Worm (Caenorhabditis elegans) whole organism, mixed stage, embryonic: ENCODE results near the gene C29F9.6.
"Not testable (repeated sequence)": the region's sequence is repeated elsewhere in the genome, so short reads cannot be mapped to it uniquely, and the experiment has no call there.

ENCODE experiments used
- M03D4.4 ChIP-seq: sonication (generic microtip); optimal IDR thresholded peaks from 2 replicates; lab custom pipeline; 2017; ENCODE audit warnings: mild to moderate bottlenecking, missing genetic modification characterization, missing compliant biosample characterization
- blmp-1 ChIP-seq: fragments of 150-350 bp; optimal IDR thresholded peaks from 2 replicates; lab custom pipeline; 2014; ENCODE audit warnings: missing biosample characterization, missing genetic modification characterization
- elt-1 ChIP-seq: sonication (generic microtip); optimal IDR thresholded peaks from 2 replicates; lab custom pipeline; 2017; ENCODE audit warnings: missing genetic modification characterization, mild to moderate bottlenecking, missing compliant biosample characterization, antibody characterized with exemption, moderate library complexity, borderline replicate concordance; ENCODE audit not compliant: insufficient read depth
- elt-3 ChIP-seq: fragments of 150-350 bp; optimal IDR thresholded peaks from 2 replicates; lab custom pipeline; 2014; ENCODE audit warnings: missing biosample characterization, missing genetic modification characterization
- lsy-2 ChIP-seq: fragments of 150-350 bp; optimal IDR thresholded peaks from 2 replicates; lab custom pipeline; 2014; ENCODE audit warnings: missing biosample characterization, missing genetic modification characterization
- mab-5 ChIP-seq: fragments of 150-350 bp; optimal IDR thresholded peaks from 2 replicates; lab custom pipeline; 2014; ENCODE audit warnings: missing biosample characterization, missing genetic modification characterization
- nhr-12 ChIP-seq: fragments of 150-350 bp; optimal IDR thresholded peaks from 2 replicates; lab custom pipeline; 2014; ENCODE audit warnings: missing biosample characterization, missing genetic modification characterization
- nhr-2 ChIP-seq: fragments of 150-350 bp; optimal IDR thresholded peaks from 2 replicates; lab custom pipeline; 2014; ENCODE audit warnings: missing biosample characterization, missing genetic modification characterization
- nhr-28 ChIP-seq: fragments of 150-350 bp; optimal IDR thresholded peaks from 2 replicates; lab custom pipeline; 2014; ENCODE audit warnings: missing biosample characterization, missing genetic modification characterization
- nhr-76 ChIP-seq: sonication (generic microtip); optimal IDR thresholded peaks from 2 replicates; lab custom pipeline; 2017; ENCODE audit warnings: missing biosample characterization, missing genetic modification characterization
- unc-62 ChIP-seq: fragments of 150-350 bp; optimal IDR thresholded peaks from 2 replicates; lab custom pipeline; 2014; ENCODE audit warnings: missing biosample characterization, missing genetic modification reagents, missing genetic modification characterization

DNA sequence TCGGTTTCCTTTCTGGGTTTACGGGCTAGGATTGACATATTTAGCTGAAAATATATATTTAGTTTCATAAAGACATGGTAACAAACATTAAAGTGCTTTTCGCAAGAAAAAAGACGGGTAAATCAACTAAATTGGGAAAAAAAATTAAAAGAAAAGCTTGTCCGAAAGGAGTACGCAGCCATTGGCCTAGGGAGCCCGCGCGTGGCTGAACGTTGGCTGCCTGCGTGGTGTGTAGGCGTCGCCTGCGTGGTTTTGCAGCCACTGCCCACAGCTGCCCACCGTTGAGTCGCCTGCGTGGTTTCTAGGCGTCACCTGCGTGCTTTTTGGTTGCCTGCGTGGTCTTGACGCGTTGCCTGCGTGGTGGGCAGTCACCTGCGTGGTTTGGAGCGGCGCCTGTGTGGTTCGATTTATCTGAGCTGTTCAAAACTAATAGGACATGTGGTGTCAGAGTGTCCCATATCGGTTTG lies 7.3 kb downstream of the C29F9.6 start, which contains the start of gene C29F9.12:
- not testable (repeated sequence) for TF ChIP-seq nhr-76 (tag; lab: Kevin White, UChicago); lsy-2 (tag; lab: Kevin White, UChicago); nhr-12; nhr-2 (tag; lab: Kevin White, UChicago); M03D4.4 (tag; lab: Kevin White, UChicago); mab-5; blmp-1; elt-3 (tag; lab: Kevin White, UChicago); unc-62 (GFP tag; lab: Kevin White, UChicago); nhr-28 (tag; lab: Kevin White, UChicago); elt-1
